Worm (Caenorhabditis elegans): ENCODE results near the gene Y32F6B.1.

Gene Y32F6B.1

ce11 chrV:10478097-10478828 is 6.3 kb downstream of the Y32F6B.1 start, which contains the start of the genes crp-1 and Y32F6B.9:
Gene crp-1 (plus strand): TSS chrV:10478564.
Gene Y32F6B.9 (plus strand): TSS chrV:10478699.
- no peak for TF ChIP-seq K02D7.2 (tag; optimal IDR thresholded peaks at IDR 0.05)
- peak; percentile 15 for TF ChIP-seq sox-4 (tag; optimal IDR thresholded peaks at IDR 0.05)
- TF ChIP-seq ceh-34 (tag; optimal IDR thresholded peaks at IDR 0.05), result peak; percentile 39
- no peak for TF ChIP-seq ref-2 (tag; optimal IDR thresholded peaks at IDR 0.05)
- TF ChIP-seq hlh-13 (GFP tag; optimal IDR thresholded peaks at IDR 0.05), result no peak
- peak; percentile 37 for TF ChIP-seq ceh-2 (tag; optimal IDR thresholded peaks at IDR 0.05)
- TF ChIP-seq zip-5 (tag; optimal IDR thresholded peaks at IDR 0.05), result no peak
- TF ChIP-seq mec-3 (tag; optimal IDR thresholded peaks at IDR 0.05; ENCODE audit: borderline replicate concordance), result peak; percentile 22

ce11 chrV:10476864-10477443 is 7.6 kb downstream of the Y32F6B.1 start:
- no peak for TF ChIP-seq che-1 (tag; optimal IDR thresholded peaks at IDR 0.05)
- TF ChIP-seq unc-42 (tag; optimal IDR thresholded peaks at IDR 0.05), result no peak
- no peak for TF ChIP-seq pat-9 (tag; optimal IDR thresholded peaks at IDR 0.05)
- TF ChIP-seq pros-1 (tag; optimal IDR thresholded peaks at IDR 0.05), result no peak
- no peak for TF ChIP-seq ttx-3 (tag; optimal IDR thresholded peaks at IDR 0.05)
- TF ChIP-seq C08G9.2 (tag; optimal IDR thresholded peaks at IDR 0.05), result no peak
- TF ChIP-seq madf-2 (tag; optimal IDR thresholded peaks at IDR 0.05), result no peak
- TF ChIP-seq nfya-1 (tag; optimal IDR thresholded peaks at IDR 0.05), result no peak
- TF ChIP-seq hlh-6 (tag; optimal IDR thresholded peaks at IDR 0.05), result no peak
- TF ChIP-seq ceh-24 (tag; optimal IDR thresholded peaks at IDR 0.05), result no peak
- no peak for TF ChIP-seq ceh-6 (GFP tag; optimal IDR thresholded peaks at IDR 0.05)
- TF ChIP-seq pax-1 (tag; optimal IDR thresholded peaks at IDR 0.05), result no peak
- no peak for TF ChIP-seq zip-5 (tag; optimal IDR thresholded peaks at IDR 0.05)
- no peak for TF ChIP-seq mec-3 (tag; optimal IDR thresholded peaks at IDR 0.05; ENCODE audit: borderline replicate concordance)
- no peak for TF ChIP-seq elt-4 (tag; optimal IDR thresholded peaks at IDR 0.05)
- no peak for TF ChIP-seq ceh-9 (tag; optimal IDR thresholded peaks at IDR 0.05)
- TF ChIP-seq pha-2 (tag; optimal IDR thresholded peaks at IDR 0.05), result no peak
- TF ChIP-seq Y22D7AL.16 (tag; optimal IDR thresholded peaks at IDR 0.05), result no peak
- TF ChIP-seq ceh-14 (tag; optimal IDR thresholded peaks at IDR 0.05), result no peak
- no peak for TF ChIP-seq ceh-31 (tag; optimal IDR thresholded peaks at IDR 0.05)

- TF ChIP-seq hlh-30 (tag; optimal IDR thresholded peaks at IDR 0.05; ENCODE audit: insufficient read depth) (no peak), npax-4 (tag; optimal IDR thresholded peaks at IDR 0.05) (no peak), pqm-1 (tag; optimal IDR thresholded peaks at IDR 0.05) (no peak), rnt-1 (tag; optimal IDR thresholded peaks at IDR 0.05) (no peak), ceh-2 (tag; optimal IDR thresholded peaks at IDR 0.05) (no peak), fkh-6 (tag; optimal IDR thresholded peaks at IDR 0.05) (no peak), nfya-1 (tag; optimal IDR thresholded peaks at IDR 0.05) (no peak), mec-3 (tag; optimal IDR thresholded peaks at IDR 0.05; ENCODE audit: borderline replicate concordance) (no peak), F13H6.1 (tag; optimal IDR thresholded peaks at IDR 0.05) (no peak), zip-5 (tag; optimal IDR thresholded peaks at IDR 0.05) (no peak), hlh-15 (tag; optimal IDR thresholded peaks at IDR 0.05) (no peak), dve-1 (tag; optimal IDR thresholded peaks at IDR 0.05) (no peak), ceh-45 (GFP tag; IDR thresholded peaks at IDR 0.05) (no peak), fkh-10 (GFP tag; optimal IDR thresholded peaks at IDR 0.05) (no peak), C38D4.7 (GFP tag; optimal IDR thresholded peaks at IDR 0.05) (no peak), pros-1 (tag; optimal IDR thresholded peaks at IDR 0.05) (no peak), ama-1 (optimal IDR thresholded peaks at IDR 0.05) (no peak), C08G9.2 (tag; optimal IDR thresholded peaks at IDR 0.05) (no peak), elt-2 (tag; optimal IDR thresholded peaks at IDR 0.05) (no peak)
Observed at ce11 chrV:10475421-10475820, 9.1 kb downstream of the Y32F6B.1 start.

Data from whole organism, late embryonic.